Worm (Caenorhabditis elegans) whole organism, mixed stage, embryonic: ENCODE data around the gene rog-1.

Source experiments
- M03D4.4 ChIP-seq: sonication (generic microtip); optimal IDR thresholded peaks from 2 replicates; lab custom pipeline; 2017; ENCODE audit warnings: mild to moderate bottlenecking, missing genetic modification characterization, missing compliant biosample characterization
- bed-3 ChIP-seq: fragments of 200-800 bp; sonication (Bioruptor generic); optimal IDR thresholded peaks from 3 replicates; lab custom pipeline; 2018; ENCODE audit warnings: mild to moderate bottlenecking, missing genetic modification characterization, moderate library complexity, missing compliant biosample characterization
- blmp-1 ChIP-seq: fragments of 150-350 bp; optimal IDR thresholded peaks from 2 replicates; lab custom pipeline; 2014; ENCODE audit warnings: missing biosample characterization, missing genetic modification characterization
- ceh-39 ChIP-seq: fragments of 150-350 bp; optimal IDR thresholded peaks from 2 replicates; lab custom pipeline; 2014; ENCODE audit warnings: missing biosample characterization, missing genetic modification characterization
- ceh-43 ChIP-seq: fragments of 200-800 bp; sonication (Bioruptor generic); optimal IDR thresholded peaks from 2 replicates; lab custom pipeline; 2018; ENCODE audit warnings: mild to moderate bottlenecking, missing genetic modification characterization, moderate library complexity, missing compliant biosample characterization
- ceh-83 ChIP-seq: fragments of 200-800 bp; sonication (Bioruptor generic); optimal IDR thresholded peaks from 2 replicates; lab custom pipeline; 2018; ENCODE audit warnings: mild to moderate bottlenecking, missing genetic modification characterization, missing compliant biosample characterization
- ces-1 ChIP-seq: fragments of 150-350 bp; optimal IDR thresholded peaks from 2 replicates; lab custom pipeline; 2014; ENCODE audit warnings: missing biosample characterization, missing genetic modification reagents, missing genetic modification characterization
- cnd-1 ChIP-seq: fragments of 200-800 bp; sonication (Bioruptor generic); optimal IDR thresholded peaks from 2 replicates; lab custom pipeline; 2018; ENCODE audit warnings: mild to moderate bottlenecking, missing genetic modification characterization, missing compliant biosample characterization
- drap-1 ChIP-seq: fragments of 200-800 bp; sonication (Bioruptor generic); optimal IDR thresholded peaks from 3 replicates; lab custom pipeline; 2018; ENCODE audit warnings: mild to moderate bottlenecking, missing genetic modification characterization, missing compliant biosample characterization
- elt-1 ChIP-seq: sonication (generic microtip); optimal IDR thresholded peaks from 2 replicates; lab custom pipeline; 2017; ENCODE audit warnings: missing genetic modification characterization, mild to moderate bottlenecking, missing compliant biosample characterization, antibody characterized with exemption, moderate library complexity, borderline replicate concordance; ENCODE audit not compliant: insufficient read depth
- elt-3 ChIP-seq: fragments of 150-350 bp; optimal IDR thresholded peaks from 2 replicates; lab custom pipeline; 2014; ENCODE audit warnings: missing biosample characterization, missing genetic modification characterization
- flh-1 ChIP-seq: fragments of 200-800 bp; sonication (Bioruptor generic); optimal IDR thresholded peaks from 2 replicates; lab custom pipeline; 2018; ENCODE audit warnings: mild to moderate bottlenecking, missing genetic modification characterization, moderate library complexity, missing compliant biosample characterization
- ham-2 ChIP-seq: fragments of 200-800 bp; sonication (Bioruptor generic); optimal IDR thresholded peaks from 2 replicates; lab custom pipeline; 2018; ENCODE audit warnings: mild to moderate bottlenecking, missing genetic modification characterization, missing compliant biosample characterization
- hlh-1 ChIP-seq: fragments of 150-350 bp; optimal IDR thresholded peaks from 2 replicates; lab custom pipeline; 2014; ENCODE audit warnings: missing biosample characterization, missing genetic modification reagents, missing genetic modification characterization
- lin-13 ChIP-seq: fragments of 150-350 bp; optimal IDR thresholded peaks from 2 replicates; lab custom pipeline; 2014; ENCODE audit warnings: missing biosample characterization, missing genetic modification characterization
- lin-32 ChIP-seq: fragments of 200-800 bp; sonication (Bioruptor generic); optimal IDR thresholded peaks from 2 replicates; lab custom pipeline; 2018; ENCODE audit warnings: mild to moderate bottlenecking, missing genetic modification characterization, missing compliant biosample characterization
- lsy-2 ChIP-seq: fragments of 150-350 bp; optimal IDR thresholded peaks from 2 replicates; lab custom pipeline; 2014; ENCODE audit warnings: missing biosample characterization, missing genetic modification characterization
- mab-5 ChIP-seq: fragments of 150-350 bp; optimal IDR thresholded peaks from 2 replicates; lab custom pipeline; 2014; ENCODE audit warnings: missing biosample characterization, missing genetic modification characterization
- mep-1 ChIP-seq: fragments of 150-350 bp; optimal IDR thresholded peaks from 2 replicates; lab custom pipeline; 2017; ENCODE audit warnings: missing biosample characterization, missing genetic modification reagents, missing genetic modification characterization, inconsistent platforms
- mls-2 ChIP-seq: sonication (generic microtip); optimal IDR thresholded peaks from 2 replicates; lab custom pipeline; 2016; ENCODE audit warnings: mild to moderate bottlenecking, missing genetic modification characterization, moderate library complexity, missing compliant biosample characterization
- nhr-12 ChIP-seq: fragments of 150-350 bp; optimal IDR thresholded peaks from 2 replicates; lab custom pipeline; 2014; ENCODE audit warnings: missing biosample characterization, missing genetic modification characterization
- nhr-2 ChIP-seq: fragments of 150-350 bp; optimal IDR thresholded peaks from 2 replicates; lab custom pipeline; 2014; ENCODE audit warnings: missing biosample characterization, missing genetic modification characterization
- nhr-237 ChIP-seq: fragments of 150-350 bp; optimal IDR thresholded peaks from 2 replicates; lab custom pipeline; 2014; ENCODE audit warnings: missing biosample characterization, missing genetic modification characterization
- nhr-28 ChIP-seq: fragments of 150-350 bp; optimal IDR thresholded peaks from 2 replicates; lab custom pipeline; 2014; ENCODE audit warnings: missing biosample characterization, missing genetic modification characterization
- nhr-76 ChIP-seq: sonication (generic microtip); optimal IDR thresholded peaks from 2 replicates; lab custom pipeline; 2017; ENCODE audit warnings: missing biosample characterization, missing genetic modification characterization
- pha-4 ChIP-seq: fragments of 150-350 bp; optimal IDR thresholded peaks from 2 replicates; lab custom pipeline; 2018; ENCODE audit warnings: missing biosample characterization, missing genetic modification reagents, missing genetic modification characterization
- sem-2 ChIP-seq: fragments of 200-800 bp; sonication (Bioruptor generic); optimal IDR thresholded peaks from 2 replicates; lab custom pipeline; 2018; ENCODE audit warnings: mild to moderate bottlenecking, missing genetic modification characterization, missing compliant biosample characterization
- snpc-4 ChIP-seq: fragments of 150-350 bp; optimal IDR thresholded peaks from 2 replicates; lab custom pipeline; 2014; ENCODE audit warnings: missing biosample characterization, missing genetic modification characterization
- sptf-1 ChIP-seq: sonication (generic microtip); optimal IDR thresholded peaks from 2 replicates; lab custom pipeline; 2017; ENCODE audit warnings: mild to moderate bottlenecking, missing genetic modification characterization, moderate library complexity, missing compliant biosample characterization
- tbx-8 ChIP-seq: fragments of 200-800 bp; sonication (Bioruptor generic); optimal IDR thresholded peaks from 2 replicates; lab custom pipeline; 2018; ENCODE audit warnings: mild to moderate bottlenecking, missing genetic modification characterization, moderate library complexity, missing compliant biosample characterization
- unc-120 ChIP-seq: sonication (generic microtip); optimal IDR thresholded peaks from 2 replicates; lab custom pipeline; 2017; ENCODE audit warnings: missing genetic modification characterization, missing compliant biosample characterization; ENCODE audit not compliant: poor library complexity, severe bottlenecking
- unc-39 ChIP-seq: fragments of 150-350 bp; optimal IDR thresholded peaks from 2 replicates; lab custom pipeline; 2014; ENCODE audit warnings: missing biosample characterization, missing genetic modification characterization
- unc-62 ChIP-seq: fragments of 150-350 bp; optimal IDR thresholded peaks from 2 replicates; lab custom pipeline; 2014; ENCODE audit warnings: missing biosample characterization, missing genetic modification reagents, missing genetic modification characterization
- zip-8 ChIP-seq: fragments of 150-350 bp; optimal IDR thresholded peaks from 2 replicates; lab custom pipeline; 2014; ENCODE audit warnings: missing biosample characterization, missing genetic modification characterization
- ztf-11 ChIP-seq: fragments of 150-350 bp; optimal IDR thresholded peaks from 2 replicates; lab custom pipeline; 2014; ENCODE audit warnings: missing biosample characterization, missing genetic modification characterization

The rog-1 gene

DNA sequence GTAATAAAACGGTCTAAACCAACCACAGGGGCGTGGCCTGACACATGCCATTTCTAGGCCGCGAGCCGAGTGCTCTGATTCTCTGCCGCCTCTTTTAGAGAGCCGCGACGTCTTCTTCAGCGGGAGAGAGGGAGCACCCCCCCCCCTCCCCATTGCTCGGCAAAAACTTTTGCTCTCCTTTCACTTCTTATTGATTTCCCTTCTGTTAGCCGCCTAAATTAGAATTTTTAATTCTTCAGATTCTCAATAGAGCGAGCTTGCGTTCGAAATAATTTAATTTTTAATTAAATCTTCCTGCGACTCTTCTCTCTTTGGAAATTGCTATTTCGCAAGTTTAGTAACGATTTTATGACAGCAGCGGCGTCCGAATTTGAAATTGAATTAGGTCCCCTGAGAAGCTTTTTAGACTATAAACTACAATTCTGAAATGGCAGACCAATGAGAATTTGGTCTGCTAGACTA lies 51.6 kb downstream of the rog-1 start:
- no peak for TF ChIP-seq tbx-8 (GFP tag; lab: Kevin White, UChicago)
- peak; percentile 13 for TF ChIP-seq drap-1
- TF ChIP-seq lsy-2 (tag; lab: Kevin White, UChicago) = peak; percentile 20
- TF ChIP-seq nhr-2 (tag; lab: Kevin White, UChicago) = no peak
- peak; percentile 97 for TF ChIP-seq ces-1 (GFP tag; lab: Kevin White, UChicago)
- TF ChIP-seq mls-2 (tag; lab: Kevin White, UChicago) = peak; percentile 58

DNA sequence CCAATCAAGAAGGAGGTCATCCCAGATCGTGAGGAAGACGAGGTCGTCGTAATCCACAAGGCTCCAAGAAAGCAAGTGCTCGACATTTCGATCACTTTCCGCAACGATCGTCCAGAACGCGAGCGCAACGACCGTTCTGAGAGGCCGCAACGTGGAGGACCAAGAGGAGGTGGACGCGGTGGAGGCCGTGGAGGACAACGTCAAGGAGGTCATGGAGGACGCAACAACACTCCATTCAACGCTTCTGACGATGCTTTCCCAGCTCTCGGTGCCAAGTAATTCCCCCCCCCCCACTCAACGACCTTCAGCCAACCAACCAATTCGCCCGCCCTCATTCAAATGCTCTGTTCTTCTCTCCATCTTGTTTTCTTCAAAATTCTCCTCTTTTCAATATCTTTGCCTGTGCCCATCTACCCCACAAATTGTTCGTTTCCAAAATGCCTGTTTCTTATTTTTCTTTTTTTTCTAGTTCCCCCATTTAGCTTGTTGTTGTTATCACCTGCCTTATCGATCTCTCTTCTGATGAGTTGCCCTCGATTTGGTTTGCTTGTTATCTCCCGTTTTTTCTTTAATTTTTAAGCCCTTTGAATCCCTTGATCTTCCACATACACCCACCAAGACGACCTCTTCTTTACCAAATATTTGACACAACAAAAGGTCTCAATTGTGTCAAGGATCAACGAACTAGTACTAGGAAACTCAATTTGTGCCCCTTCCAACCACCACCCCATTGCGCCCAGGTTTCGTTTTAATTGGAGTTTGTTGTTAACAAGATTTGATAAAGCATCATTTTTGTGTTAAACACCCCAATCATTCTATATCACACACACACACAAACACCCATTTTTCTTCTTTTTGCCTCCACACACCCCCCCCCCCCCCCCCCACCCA lies 52.3 kb downstream of the rog-1 start:
- TF ChIP-seq unc-62 (no peak), nhr-12 (no peak), nhr-237 (tag; lab: Kevin White, UChicago) (no peak), elt-3 (tag; lab: Kevin White, UChicago) (no peak), mls-2 (tag; lab: Kevin White, UChicago) (no peak), zip-8 (tag; lab: Kevin White, UChicago) (no peak), blmp-1 (no peak)

DNA sequence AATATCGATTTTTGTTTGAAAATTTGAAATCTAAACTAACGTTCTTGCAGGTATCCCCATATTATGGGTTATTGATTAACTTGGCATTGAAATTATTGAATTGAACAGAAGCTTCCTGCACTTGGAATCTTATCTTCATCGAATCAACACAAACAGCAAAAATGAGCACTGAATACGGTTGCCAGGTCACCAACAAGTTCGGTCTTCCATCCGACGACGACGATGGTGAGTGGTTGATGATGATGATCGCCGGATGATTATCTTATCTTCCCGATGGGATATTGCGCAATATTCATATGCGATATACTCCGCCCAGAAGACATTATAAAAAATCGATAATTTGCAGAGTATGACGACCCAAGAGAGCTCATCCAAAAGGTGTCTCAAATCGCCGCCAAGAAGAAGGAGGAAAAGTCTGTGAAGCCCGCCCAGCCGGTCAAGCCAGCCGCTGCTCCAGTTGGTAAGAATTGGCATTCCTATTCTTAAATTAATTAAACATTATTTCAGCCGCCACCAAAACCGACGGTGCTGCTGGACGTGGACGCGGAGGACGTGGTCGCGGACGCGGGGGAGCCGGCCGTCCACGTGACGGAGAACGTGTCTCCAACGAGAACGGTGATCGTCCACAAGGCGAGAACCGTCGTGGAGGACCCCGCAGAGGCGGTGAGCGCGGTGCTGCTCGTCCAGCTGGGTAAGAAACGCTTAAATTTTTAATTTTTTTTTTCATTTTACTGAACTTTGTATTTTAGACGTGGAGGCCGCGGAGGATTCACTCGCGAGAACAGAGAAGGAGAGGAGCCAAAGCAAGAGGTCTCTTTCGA lies 53.6 kb downstream of the rog-1 start, which contains the start of gene vig-1:
Gene vig-1 (plus strand): TSS at position 51 of the 821 bp plus-strand sequence.
- no peak for TF ChIP-seq drap-1
- TF ChIP-seq elt-1 (tag; lab: Kevin White, UChicago) = peak; percentile 96
- TF ChIP-seq zip-8 (tag; lab: Kevin White, UChicago) = peak; percentile 80

DNA sequence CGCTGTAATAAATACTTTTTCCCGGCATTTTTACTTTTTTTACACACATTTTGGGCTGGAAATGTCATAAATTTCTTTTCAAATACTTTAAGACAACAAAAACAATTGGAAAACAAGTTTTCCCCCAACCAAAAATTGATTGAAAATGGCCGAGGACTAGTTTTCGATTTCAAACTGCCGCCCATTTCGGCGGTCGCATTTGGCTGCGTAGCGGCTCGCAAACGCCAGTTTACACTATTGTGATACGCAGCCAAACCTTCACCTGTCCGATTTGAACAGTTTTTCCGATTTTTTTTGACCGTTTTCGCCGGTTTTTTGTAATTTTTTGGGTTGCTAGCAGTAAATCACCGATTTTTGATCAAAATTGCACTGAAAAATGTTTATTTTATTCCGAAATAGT lies 54.4 kb downstream of the rog-1 start:
- TF ChIP-seq nhr-237 (tag; lab: Kevin White, UChicago) = peak; percentile 96
- TF ChIP-seq mab-5 (tag; lab: Kevin White, UChicago) = no peak
- no peak for TF ChIP-seq elt-3 (tag; lab: Kevin White, UChicago)
- no peak for TF ChIP-seq nhr-76 (tag; lab: Kevin White, UChicago)
- TF ChIP-seq snpc-4 (tag; lab: Kevin White, UChicago) = no peak
- TF ChIP-seq nhr-12 = peak; percentile 16
- TF ChIP-seq sptf-1 (tag; lab: Kevin White, UChicago) = peak; percentile 91
- peak; percentile 0 for TF ChIP-seq lin-32
- peak; percentile 69 for TF ChIP-seq ceh-83
- peak; percentile 90 for TF ChIP-seq lsy-2 (tag; lab: Kevin White, UChicago)
- TF ChIP-seq nhr-2 (tag; lab: Kevin White, UChicago) = peak; percentile 5
- TF ChIP-seq unc-39 (tag; lab: Kevin White, UChicago) = no peak
- peak; percentile 45 for TF ChIP-seq ces-1 (GFP tag; lab: Kevin White, UChicago)
- TF ChIP-seq mls-2 (tag; lab: Kevin White, UChicago) = peak; percentile 88
- peak; percentile 7 for TF ChIP-seq elt-1 (tag; lab: Kevin White, UChicago)
- TF ChIP-seq sem-2 (GFP tag; lab: Kevin White, UChicago) = peak; percentile 50
- peak; percentile 40 for TF ChIP-seq blmp-1
- TF ChIP-seq tbx-8 (GFP tag; lab: Kevin White, UChicago) = peak; percentile 66
- TF ChIP-seq lin-13 (tag; lab: Kevin White, UChicago) = peak; percentile 97
- peak; percentile 88 for TF ChIP-seq ceh-39 (tag; lab: Kevin White, UChicago)
- TF ChIP-seq cnd-1 = peak; percentile 72
- TF ChIP-seq ham-2 (GFP tag; lab: Kevin White, UChicago) = peak; percentile 38
- TF ChIP-seq zip-8 (tag; lab: Kevin White, UChicago) = no peak
- peak; percentile 96 for TF ChIP-seq mep-1 (tag; lab: Kevin White, UChicago)
- TF ChIP-seq drap-1 = peak; percentile 78
- TF ChIP-seq ceh-43 (GFP tag; lab: Kevin White, UChicago) = peak; percentile 81
- peak; percentile 54 for TF ChIP-seq unc-62
- peak; percentile 74 for TF ChIP-seq unc-120
- peak; percentile 75 for TF ChIP-seq hlh-1
- peak; percentile 84 for TF ChIP-seq M03D4.4
- peak; percentile 22 for TF ChIP-seq bed-3 (GFP tag; lab: Kevin White, UChicago)
- peak; percentile 48 for TF ChIP-seq ztf-11 (tag; lab: Kevin White, UChicago)
- TF ChIP-seq flh-1 = no peak
- TF ChIP-seq pha-4 (tag; lab: Kevin White, UChicago) = peak; percentile 87
- no peak for TF ChIP-seq nhr-28
